Fruit fly (Drosophila melanogaster) whole organism, embryonic: ENCODE measurements around the gene CG14330.
A peak's percentile ranks its signal among the peaks of the same experiment; 100 is the strongest.

ENCODE experiments used
- CG10147 ChIP-seq: fragments of 200-800 bp; sonication (Bioruptor generic); optimal IDR thresholded peaks from 2 replicates; lab custom pipeline; 2019; ENCODE audit warnings: missing biosample characterization, mild to moderate bottlenecking, missing genetic modification characterization, moderate library complexity
- CG12942 ChIP-seq: fragments of 200-800 bp; sonication (Bioruptor generic); optimal IDR thresholded peaks from 3 replicates; lab custom pipeline; 2016; ENCODE audit warnings: missing biosample characterization, missing genetic modification characterization
- CG1603 ChIP-seq: fragments of 200-800 bp; sonication (Bioruptor generic); optimal IDR thresholded peaks from 2 replicates; lab custom pipeline; 2019; ENCODE audit warnings: missing biosample characterization, mild to moderate bottlenecking, missing genetic modification characterization, moderate library complexity
- CG17612 ChIP-seq: fragments of 200-800 bp; sonication (Bioruptor generic); IDR thresholded peaks from 2 replicates; pipeline ENCODE4 v1.3.6; 2022; ENCODE audit warnings: missing biosample characterization, missing genetic modification characterization
- CG2120 ChIP-seq: fragments of 200-800 bp; sonication (Bioruptor generic); optimal IDR thresholded peaks from 3 replicates; lab custom pipeline; 2016; ENCODE audit warnings: missing biosample characterization, missing genetic modification characterization
- CG31365 ChIP-seq: fragments of 200-800 bp; sonication (Bioruptor generic); optimal IDR thresholded peaks from 2 replicates; lab custom pipeline; 2018; ENCODE audit warnings: missing biosample characterization, mild to moderate bottlenecking, missing genetic modification characterization
- CG3407 ChIP-seq: fragments of 200-800 bp; sonication (Bioruptor generic); optimal IDR thresholded peaks from 2 replicates; lab custom pipeline; 2018; ENCODE audit warnings: missing biosample characterization, mild to moderate bottlenecking, missing genetic modification characterization
- CG34224 ChIP-seq: fragments of 200-800 bp; sonication (Bioruptor generic); IDR thresholded peaks from 3 replicates; pipeline ENCODE4 v1.3.6; 2022; ENCODE audit warnings: missing biosample characterization, missing genetic modification characterization; ENCODE audit not compliant: partially characterized antibody
- CG3726 ChIP-seq: fragments of 200-800 bp; sonication (Bioruptor generic); IDR thresholded peaks from 3 replicates; pipeline ENCODE4, ENCODE4 v1.3.6; 2022; ENCODE audit warnings: missing biosample characterization, missing genetic modification characterization
- CG7372 ChIP-seq: fragments of 200-800 bp; sonication (Bioruptor generic); IDR thresholded peaks from 2 replicates; pipeline ENCODE4 v1.3.6; 2022; ENCODE audit warnings: missing biosample characterization, missing genetic modification characterization
- CG7556 ChIP-seq: fragments of 200-800 bp; sonication (Bioruptor generic); optimal IDR thresholded peaks from 2 replicates; lab custom pipeline; 2017; ENCODE audit warnings: missing biosample characterization, mild to moderate bottlenecking, missing genetic modification characterization
- CG7839 ChIP-seq: fragments of 200-800 bp; sonication (Bioruptor generic); optimal IDR thresholded peaks from 3 replicates; lab custom pipeline; 2018; ENCODE audit warnings: missing biosample characterization, mild to moderate bottlenecking, missing genetic modification characterization, moderate library complexity
- CG7963 ChIP-seq: fragments of 200-800 bp; sonication (Bioruptor generic); IDR thresholded peaks from 3 replicates; pipeline ENCODE4 v1.3.6; 2022; ENCODE audit warnings: missing biosample characterization, missing genetic modification characterization; ENCODE audit not compliant: partially characterized antibody
- CG8290 ChIP-seq, 3 experiments: fragments of 200-800 bp; sonication (Bioruptor generic); optimal IDR thresholded peaks; 2 replicates each; lab custom pipeline; 2016 to 2019; ENCODE audit warnings: missing biosample characterization in 3 of 3, missing genetic modification characterization in 3 of 3, mild to moderate bottlenecking in 2 of 3, moderate library complexity in 1 of 3
- Dip2 ChIP-seq: fragments of 200-800 bp; sonication (Bioruptor generic); IDR thresholded peaks from 2 replicates; pipeline ENCODE4 v1.3.6; 2022; ENCODE audit warnings: missing biosample characterization, missing genetic modification characterization
- Ets65A ChIP-seq: fragments of 200-800 bp; sonication (Bioruptor generic); peaks from one replicate; lab custom pipeline; 2016; ENCODE audit warnings: missing biosample characterization, missing genetic modification characterization
- Gug ChIP-seq: fragments of 200-800 bp; sonication (Bioruptor generic); IDR thresholded peaks from 4 replicates; pipeline ENCODE4 v1.3.6; 2022; ENCODE audit warnings: missing biosample characterization, missing genetic modification characterization
- Hr78 ChIP-seq, 2 experiments: fragments of 200-800 bp in 1 of 2; fragments of >200 bp in 1 of 2; sonication (Bioruptor generic) in 1 of 2; optimal IDR thresholded peaks; 2 replicates each; lab custom pipeline; 2017 to 2019; ENCODE audit warnings: missing biosample characterization in 2 of 2, missing genetic modification characterization in 2 of 2, mild to moderate bottlenecking in 1 of 2, moderate library complexity in 1 of 2
- Optix ChIP-seq: fragments of 200-800 bp; sonication (Bioruptor generic); IDR thresholded peaks from 3 replicates; pipeline ENCODE4 v1.3.6; 2022; ENCODE audit warnings: missing biosample characterization, missing genetic modification characterization
- PHDP ChIP-seq: fragments of 200-800 bp; sonication (Bioruptor generic); optimal IDR thresholded peaks from 3 replicates; lab custom pipeline; 2018; ENCODE audit warnings: missing biosample characterization, mild to moderate bottlenecking, missing genetic modification characterization, moderate library complexity
- Ptx1 ChIP-seq: fragments of 200-800 bp; sonication (Bioruptor generic); IDR thresholded peaks from 2 replicates; pipeline ENCODE4 v1.3.6; 2022; ENCODE audit warnings: missing biosample characterization, missing genetic modification characterization
- Sox102F ChIP-seq: fragments of 200-800 bp; sonication (Bioruptor generic); optimal IDR thresholded peaks from 2 replicates; lab custom pipeline; 2018; ENCODE audit warnings: missing biosample characterization, mild to moderate bottlenecking, missing genetic modification characterization, moderate library complexity
- ap ChIP-seq: fragments of 200-800 bp; sonication (Bioruptor generic); IDR thresholded peaks from 2 replicates; pipeline ENCODE4 v1.3.6; 2022; ENCODE audit warnings: missing biosample characterization, missing genetic modification characterization
- br ChIP-seq: fragments of >200 bp; optimal IDR thresholded peaks from 2 replicates; lab custom pipeline; 2017
- dan ChIP-seq: fragments of 200-800 bp; sonication (Bioruptor generic); IDR thresholded peaks from 2 replicates; pipeline ENCODE4 v1.3.6; 2022; ENCODE audit warnings: missing biosample characterization, missing genetic modification characterization
- dati ChIP-seq: fragments of 200-800 bp; sonication (Bioruptor generic); IDR thresholded peaks from 2 replicates; pipeline ENCODE4 v1.3.6; 2022; ENCODE audit warnings: missing biosample characterization, missing genetic modification characterization
- fd64A ChIP-seq: fragments of 200-800 bp; sonication (Bioruptor generic); optimal IDR thresholded peaks from 3 replicates; lab custom pipeline; 2018; ENCODE audit warnings: missing biosample characterization, mild to moderate bottlenecking, missing genetic modification characterization
- gce ChIP-seq: fragments of 200-800 bp; sonication (Bioruptor generic); IDR thresholded peaks from 3 replicates; pipeline ENCODE4 v1.3.6; 2022; ENCODE audit warnings: missing biosample characterization, missing genetic modification characterization
- gem ChIP-seq: fragments of 200-800 bp; sonication (Bioruptor generic); optimal IDR thresholded peaks from 2 replicates; lab custom pipeline; 2019; ENCODE audit warnings: missing biosample characterization, mild to moderate bottlenecking, missing genetic modification characterization, moderate library complexity
- maf-S ChIP-seq: fragments of 200-800 bp; sonication (Bioruptor generic); optimal IDR thresholded peaks from 2 replicates; lab custom pipeline; 2016; ENCODE audit warnings: missing biosample characterization, missing genetic modification characterization
- nau ChIP-seq: fragments of 200-800 bp; sonication (Bioruptor generic); optimal IDR thresholded peaks from 3 replicates; lab custom pipeline; 2017; ENCODE audit warnings: missing biosample characterization, mild to moderate bottlenecking, missing genetic modification characterization, missing genetic modification reagents
- nom ChIP-seq: fragments of 200-800 bp; sonication (Bioruptor generic); optimal IDR thresholded peaks from 2 replicates; lab custom pipeline; 2017; ENCODE audit warnings: missing biosample characterization, missing genetic modification characterization, mild to moderate bottlenecking, moderate library complexity, missing genetic modification reagents
- prd ChIP-seq, 3 experiments: fragments of >200 bp in 2 of 3; fragments of 200-800 bp in 1 of 3; sonication (Bioruptor generic) in 1 of 3; optimal IDR thresholded peaks in 2 of 3; IDR thresholded peaks in 1 of 3; 2 replicates in 2 of 3; 3 replicates in 1 of 3; pipeline versions ENCODE4 v1.3.6 to Lab custom; 2017 to 2022; ENCODE audit warnings: missing biosample characterization in 1 of 3, missing genetic modification characterization in 1 of 3
- sd ChIP-seq: fragments of 200-800 bp; sonication (Bioruptor generic); optimal IDR thresholded peaks from 3 replicates; lab custom pipeline; 2018; ENCODE audit warnings: missing biosample characterization, mild to moderate bottlenecking, missing genetic modification characterization, moderate library complexity
- sens ChIP-seq: fragments of 200-800 bp; sonication (Bioruptor generic); peaks from one replicate; lab custom pipeline; 2016; ENCODE audit warnings: missing biosample characterization, missing genetic modification characterization
- tap ChIP-seq: fragments of 200-800 bp; optimal IDR thresholded peaks from 3 replicates; lab custom pipeline; 2019; ENCODE audit warnings: missing biosample characterization, mild to moderate bottlenecking, missing genetic modification characterization, moderate library complexity
- tll ChIP-seq, 2 experiments: fragments of 200-800 bp in 1 of 2; fragments of >200 bp in 1 of 2; sonication (Bioruptor generic) in 1 of 2; optimal IDR thresholded peaks; 2 replicates each; lab custom pipeline; 2017 to 2019; ENCODE audit warnings: missing biosample characterization in 2 of 2, missing genetic modification characterization in 2 of 2, mild to moderate bottlenecking in 1 of 2, moderate library complexity in 1 of 2
- wor ChIP-seq: fragments of 200-800 bp; sonication (Bioruptor generic); IDR thresholded peaks from 2 replicates; pipeline ENCODE4 v1.3.6; 2022; ENCODE audit warnings: missing biosample characterization, missing genetic modification characterization
- zen2 ChIP-seq: fragments of 200-800 bp; sonication (Bioruptor generic); IDR thresholded peaks from 3 replicates; pipeline ENCODE4 v1.3.6; 2022; ENCODE audit warnings: missing biosample characterization, missing genetic modification characterization; ENCODE audit not compliant: partially characterized antibody
- zfh1 ChIP-seq: fragments of 200-800 bp; sonication (Bioruptor generic); IDR thresholded peaks from 3 replicates; pipeline ENCODE4 v1.3.6; 2022; ENCODE audit warnings: missing biosample characterization, missing genetic modification characterization

The CG14330 gene

dm6 chr3R:17501108-17501507 is 44.5 kb upstream of the CG14330 start (continued):
- TF ChIP-seq tll (GFP tag; optimal IDR thresholded peaks at IDR 0.05; lab: Kevin White, UChicago) = no peak
- TF ChIP-seq zfh1 (GFP tag; lab: Robert Waterston, UW) = 0 out of 3 replicates have a peak, but pooled peaks have one; percentile 16
- TF ChIP-seq dan = 0 out of 2 replicates have a peak, but pooled peaks have one; percentile 3
- peak; percentile 34; the same call in 1 of the 2 replicates for TF ChIP-seq Ptx1 (GFP tag; lab: Robert Waterston, UW)
- peak; percentile 8 for TF ChIP-seq CG7839 (tag; lab: Kevin White, UChicago)
- TF ChIP-seq Sox102F (GFP tag; lab: Kevin White, UChicago) = peak; percentile 9
- TF ChIP-seq Optix (GFP tag; lab: Robert Waterston, UW) = no peak
- no peak for TF ChIP-seq prd (optimal IDR thresholded peaks at IDR 0.05; lab: Kevin White, UChicago)
- peak; percentile 27; the same call in 1 of the 3 replicates for TF ChIP-seq prd (GFP tag; IDR thresholded peaks at IDR 0.05; lab: Robert Waterston, UW)
- no peak for TF ChIP-seq PHDP (tag; lab: Kevin White, UChicago)
- no peak for TF ChIP-seq CG12942 (GFP tag; lab: Kevin White, UChicago)
- no peak for TF ChIP-seq dati
- no peak for TF ChIP-seq maf-S (GFP tag; lab: Kevin White, UChicago)
- no peak for TF ChIP-seq CG10147 (GFP tag; lab: Kevin White, UChicago)
- 0 out of 4 replicates have a peak, but pooled peaks have one; percentile 16 for TF ChIP-seq Gug (GFP tag; lab: Robert Waterston, UW)
- no peak for TF ChIP-seq ap
- no peak for TF ChIP-seq CG8290 (GFP tag; optimal IDR thresholded peaks at IDR 0.05; lab: Kevin White, UChicago)
- no peak for TF ChIP-seq CG8290 (tag; optimal IDR thresholded peaks at IDR 0.05; lab: Kevin White, UChicago)
- TF ChIP-seq sd (tag; lab: Kevin White, UChicago) = no peak
- TF ChIP-seq CG2120 (GFP tag; lab: Kevin White, UChicago) = peak; percentile 21
- no peak for TF ChIP-seq wor (GFP tag; lab: Robert Waterston, UW)
- TF ChIP-seq br = no peak
- TF ChIP-seq Dip2 (GFP tag; lab: Robert Waterston, UW) = no peak
- TF ChIP-seq zen2 = no peak
- TF ChIP-seq gce (GFP tag; lab: Robert Waterston, UW) = no peak
- no peak for TF ChIP-seq tap (tag; lab: Kevin White, UChicago)
- TF ChIP-seq fd64A (GFP tag; lab: Kevin White, UChicago) = no peak
- peak; percentile 10 for TF ChIP-seq CG1603 (tag; lab: Kevin White, UChicago)

DNA sequence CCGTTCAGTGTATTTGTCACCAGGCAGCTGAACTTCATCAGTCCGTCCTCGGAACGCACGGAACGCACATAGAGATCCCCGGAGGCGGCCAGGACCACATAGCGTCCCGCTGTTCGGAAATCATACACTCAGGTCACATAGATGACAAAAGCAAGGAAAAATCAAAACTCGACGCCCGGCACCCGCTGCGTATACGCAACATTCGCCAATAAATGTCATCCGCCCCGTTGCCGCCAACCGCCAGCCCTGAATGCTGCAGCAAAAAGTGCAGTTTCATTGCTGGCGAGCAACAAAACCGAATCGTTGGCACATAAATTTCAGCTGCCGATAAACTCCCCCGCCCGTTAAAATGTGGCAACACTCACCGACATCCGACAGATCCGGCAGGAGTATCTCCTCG is 35.5 kb upstream of the CG14330 start:
- peak; percentile 61 for TF ChIP-seq CG7372
- no peak for TF ChIP-seq prd (optimal IDR thresholded peaks at IDR 0.05; lab: Kevin White, UChicago)
- 0 out of 3 replicates have a peak, but pooled peaks have one; percentile 15 for TF ChIP-seq prd (GFP tag; IDR thresholded peaks at IDR 0.05; lab: Robert Waterston, UW)
- TF ChIP-seq CG3726 (GFP tag; lab: Robert Waterston, UW) = peak; percentile 53; the same call in 1 of the 3 replicates
- no peak for TF ChIP-seq nau
- no peak for TF ChIP-seq CG3407 (GFP tag; lab: Kevin White, UChicago)
- peak; percentile 14 for TF ChIP-seq Ets65A (GFP tag; lab: Kevin White, UChicago)

DNA sequence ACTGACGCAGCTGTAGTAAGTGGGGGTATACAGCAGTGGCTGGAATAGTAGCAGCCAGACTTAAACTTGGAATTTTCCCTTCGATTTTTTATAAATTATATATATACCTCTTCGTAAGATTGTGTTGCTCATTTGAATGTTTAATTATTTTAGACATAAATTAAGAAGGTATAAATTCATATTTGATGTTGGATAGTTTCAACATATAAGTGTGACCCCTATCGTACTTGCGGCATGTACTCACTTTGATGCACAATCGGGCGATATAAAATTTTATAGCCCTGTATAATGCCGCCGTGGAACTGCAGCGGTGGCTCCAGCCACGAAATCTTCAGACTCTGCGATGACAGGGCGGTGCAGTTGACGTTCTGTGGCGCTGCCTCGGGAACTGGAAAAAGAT is 24.7 kb upstream of the CG14330 start:
- TF ChIP-seq Hr78 (GFP tag; optimal IDR thresholded peaks at IDR 0.05; lab: Kevin White, UChicago) = no peak
- peak; percentile 3 for TF ChIP-seq sens (GFP tag; lab: Kevin White, UChicago)
- no peak for TF ChIP-seq CG7556 (GFP tag; lab: Kevin White, UChicago)
- no peak for TF ChIP-seq CG17612 (GFP tag; lab: Robert Waterston, UW)
- TF ChIP-seq CG34224 = no peak
- TF ChIP-seq nom = no peak
- no peak for TF ChIP-seq gem (tag; lab: Kevin White, UChicago)
- TF ChIP-seq CG31365 = no peak
- no peak for TF ChIP-seq CG7963 (GFP tag; lab: Robert Waterston, UW)
- TF ChIP-seq Ets65A (GFP tag; lab: Kevin White, UChicago) = peak; percentile 67
- TF ChIP-seq, all 482 proteins: peak for 2
